Worm (Caenorhabditis elegans): ENCODE data around the gene C06C6.9.

DNA sequence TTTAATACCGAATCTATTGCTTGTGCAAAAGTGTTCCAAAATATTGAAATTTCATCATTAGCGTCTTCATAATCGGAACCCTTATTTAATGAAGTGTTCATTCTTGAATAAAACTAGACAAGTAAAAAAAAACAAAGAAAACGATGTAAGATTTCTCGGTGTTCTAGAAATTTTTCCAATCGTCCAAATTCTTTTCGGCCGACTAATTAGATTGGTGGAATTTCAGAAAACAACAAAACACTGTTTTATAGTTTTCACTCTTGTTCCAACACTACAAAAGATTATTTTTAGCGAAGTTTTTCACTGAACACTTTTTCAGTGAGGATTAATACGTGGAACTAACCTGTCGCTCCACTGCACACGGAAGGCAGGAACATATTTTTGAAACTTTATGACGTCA is 43.8 kb downstream of the C06C6.9 start, which contains the start of gene srw-56:
- no peak for TF ChIP-seq nhr-77 (tag; optimal IDR thresholded peaks at IDR 0.05)
- no peak for TF ChIP-seq elt-3 (tag; optimal IDR thresholded peaks at IDR 0.05)
- TF ChIP-seq unc-39 (tag; optimal IDR thresholded peaks at IDR 0.05): no peak
- TF ChIP-seq R02D3.7 (tag; optimal IDR thresholded peaks at IDR 0.05): no peak
- TF ChIP-seq alr-1 (tag; optimal IDR thresholded peaks at IDR 0.05): no peak
- no peak for TF ChIP-seq nhr-25 (tag; optimal IDR thresholded peaks at IDR 0.05)
- no peak for TF ChIP-seq ztf-4 (tag; optimal IDR thresholded peaks at IDR 0.05)
- no peak for TF ChIP-seq nhr-12 (tag; optimal IDR thresholded peaks at IDR 0.05)
- TF ChIP-seq ZK546.5 (tag; optimal IDR thresholded peaks at IDR 0.05): no peak
- TF ChIP-seq ceh-82 (tag; optimal IDR thresholded peaks at IDR 0.05): no peak
- no peak for TF ChIP-seq nhr-23 (tag; optimal IDR thresholded peaks at IDR 0.05)
- no peak for TF ChIP-seq lin-13 (GFP tag; optimal IDR thresholded peaks at IDR 0.05)
